Worm (Caenorhabditis elegans): ENCODE measurements around the gene ttr-28.

The ttr-28 gene

DNA sequence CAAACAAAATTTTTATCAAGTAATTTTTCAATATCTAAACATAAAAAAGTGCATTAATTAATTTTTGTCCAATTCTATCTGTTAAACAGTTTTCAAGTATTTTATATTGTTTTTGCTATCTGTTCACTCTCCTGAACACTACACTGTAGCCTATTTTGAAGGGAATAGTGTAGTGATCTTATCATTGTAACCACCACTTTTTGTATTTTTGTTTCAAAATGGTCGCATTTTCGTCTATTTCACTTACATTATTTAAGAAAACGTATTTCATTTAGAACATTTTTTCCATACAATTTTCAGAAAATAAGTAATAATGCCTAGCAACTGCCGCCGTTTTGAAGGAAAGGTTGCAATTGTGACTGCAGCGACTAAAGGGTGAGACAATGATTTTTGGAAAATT, 17.3 kb upstream of the ttr-28 start, which contains the start of gene dhrs-4:
Gene dhrs-4 (plus strand): TSS at position 301 of the 400 bp plus-strand sequence.
- no peak for TF ChIP-seq unc-62 (GFP tag; optimal IDR thresholded peaks at IDR 0.05)

DNA sequence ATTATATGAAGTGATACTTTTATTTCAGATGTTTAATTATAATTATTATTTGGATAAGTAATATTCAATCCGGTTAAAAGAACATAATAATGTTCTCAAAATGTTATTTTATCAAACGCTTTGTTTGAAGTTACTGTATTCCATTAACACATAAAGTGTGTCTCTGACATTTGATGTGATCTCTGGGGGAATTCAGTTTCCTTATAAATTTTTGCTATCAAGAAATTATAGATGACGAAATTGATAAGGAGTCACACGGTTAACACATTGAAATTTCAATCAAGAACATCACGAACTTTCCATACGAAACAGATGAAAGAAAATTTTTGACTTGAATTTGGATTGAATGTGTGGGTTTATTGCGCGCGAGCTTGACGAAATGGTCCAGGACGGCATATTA, 16.7 kb upstream of the ttr-28 start:
- no peak for TF ChIP-seq unc-62 (GFP tag; optimal IDR thresholded peaks at IDR 0.05)

DNA sequence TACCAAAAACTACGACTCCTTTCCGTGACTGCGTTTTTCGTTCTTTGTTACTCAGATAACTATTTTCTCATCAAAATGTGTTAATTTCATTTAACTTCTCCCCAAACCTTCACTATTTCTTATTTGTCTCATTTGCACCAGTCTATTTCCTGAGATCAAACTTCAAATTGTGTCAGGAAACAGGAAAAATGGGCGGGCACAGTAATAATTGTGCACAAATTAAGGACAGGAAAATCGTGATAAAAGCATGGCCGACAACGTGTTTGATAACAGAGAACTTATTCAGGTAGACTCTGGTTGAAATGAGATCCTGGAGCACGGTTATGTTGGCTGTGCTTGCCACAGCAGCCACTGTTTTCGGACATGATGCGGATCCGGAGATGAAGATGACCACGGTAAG, 14.7 kb upstream of the ttr-28 start, which contains the start of gene lipl-1:
Gene lipl-1 (plus strand): TSS at position 282 of the 400 bp plus-strand sequence.
- no peak for TF ChIP-seq unc-62 (GFP tag; optimal IDR thresholded peaks at IDR 0.05)

DNA sequence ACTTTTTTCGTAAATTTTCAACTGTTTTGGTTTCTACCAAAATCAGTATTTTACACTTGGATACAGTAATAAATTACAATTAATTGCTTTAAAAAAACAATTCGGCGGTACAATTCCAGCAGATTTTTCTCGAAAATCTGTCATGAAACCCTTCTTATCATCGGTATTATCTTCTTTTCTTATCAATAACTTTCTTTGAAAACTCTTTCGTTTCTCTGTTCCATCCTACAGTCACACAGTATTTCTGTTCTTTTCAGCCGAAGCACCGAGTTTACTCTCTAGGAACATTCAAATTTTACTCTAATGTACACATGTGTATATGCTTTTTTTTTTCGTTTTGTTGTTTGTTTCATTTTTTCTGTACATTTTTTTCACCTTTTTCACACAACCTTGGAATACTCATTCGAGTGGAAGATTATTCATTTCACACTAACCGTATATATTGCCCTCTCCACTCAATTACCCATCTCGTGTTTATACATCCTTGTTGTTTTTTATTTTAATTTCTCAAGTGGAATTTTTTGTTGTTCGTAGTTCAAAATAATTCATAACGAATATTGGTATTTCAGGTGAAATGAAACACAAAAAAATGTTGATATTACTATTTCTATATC, 4.7 kb upstream of the ttr-28 start, which contains the start of gene nid-1:
Gene nid-1 (plus strand): TSS at position 564 of the 614 bp plus-strand sequence.
- no peak for TF ChIP-seq unc-62 (GFP tag; optimal IDR thresholded peaks at IDR 0.05)

DNA sequence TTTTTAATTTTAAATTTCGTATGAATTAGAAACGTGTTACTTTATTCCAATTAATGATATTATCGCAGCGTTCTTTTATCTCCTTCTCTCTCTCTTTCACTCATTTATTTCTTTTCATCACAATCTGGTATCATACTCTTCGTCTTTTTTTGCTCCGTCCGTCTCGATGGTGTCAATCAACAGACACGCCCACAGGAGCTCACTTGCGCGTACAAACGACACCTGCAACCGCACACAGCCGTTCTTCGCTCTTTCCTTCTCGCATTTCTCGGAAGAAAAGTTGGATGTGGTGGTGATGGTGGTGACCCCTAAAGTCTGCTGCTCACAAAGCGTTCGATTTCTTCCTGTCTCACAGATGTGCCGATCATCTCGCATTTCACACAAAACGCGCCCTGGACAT, 3.6 kb upstream of the ttr-28 start:
- TF ChIP-seq unc-62 (GFP tag; optimal IDR thresholded peaks at IDR 0.05): no peak

DNA sequence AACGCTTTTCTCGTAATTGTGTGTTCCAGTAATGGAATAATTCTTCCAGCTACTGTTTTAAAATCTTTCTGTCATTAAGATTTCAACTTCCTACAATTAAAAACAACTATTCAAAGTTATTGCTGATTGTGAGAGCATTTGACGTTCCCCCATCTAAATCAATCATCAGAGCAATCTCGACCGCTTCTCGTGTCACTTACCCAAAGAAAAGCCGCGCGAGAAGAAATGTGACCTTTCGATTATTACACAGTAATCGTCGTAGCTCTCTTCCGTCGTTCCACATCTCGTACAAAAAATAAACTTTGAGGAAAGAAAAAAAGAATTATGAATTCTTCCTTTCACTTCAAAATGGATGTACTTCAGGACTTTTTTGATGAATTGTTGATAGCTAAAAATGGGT, 2.5 kb upstream of the ttr-28 start:
- TF ChIP-seq unc-62 (GFP tag; optimal IDR thresholded peaks at IDR 0.05): no peak

DNA sequence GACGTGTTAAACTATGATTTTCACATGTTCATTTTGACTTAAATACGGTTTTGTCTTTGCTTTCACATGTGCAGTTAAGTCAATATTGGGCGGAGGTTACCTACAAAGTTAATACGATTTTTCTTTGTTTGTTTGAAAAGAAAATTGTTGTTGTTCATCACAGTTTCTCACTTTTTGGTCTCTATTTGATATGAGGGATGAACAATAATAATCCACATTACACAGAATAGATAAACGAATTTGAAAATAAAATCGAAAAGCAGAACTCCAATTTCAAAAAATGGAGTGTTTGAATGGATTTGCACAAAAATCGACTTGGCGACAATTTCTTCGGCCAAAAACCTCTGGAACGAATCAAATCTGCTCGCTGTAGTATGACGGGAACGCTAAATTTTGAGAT, 1.8 kb upstream of the ttr-28 start, which contains the start of gene ttr-29:
Gene ttr-29 (minus strand): TSS at position 101 of the 400 bp plus-strand sequence.
- no peak for TF ChIP-seq unc-62 (GFP tag; optimal IDR thresholded peaks at IDR 0.05)

DNA sequence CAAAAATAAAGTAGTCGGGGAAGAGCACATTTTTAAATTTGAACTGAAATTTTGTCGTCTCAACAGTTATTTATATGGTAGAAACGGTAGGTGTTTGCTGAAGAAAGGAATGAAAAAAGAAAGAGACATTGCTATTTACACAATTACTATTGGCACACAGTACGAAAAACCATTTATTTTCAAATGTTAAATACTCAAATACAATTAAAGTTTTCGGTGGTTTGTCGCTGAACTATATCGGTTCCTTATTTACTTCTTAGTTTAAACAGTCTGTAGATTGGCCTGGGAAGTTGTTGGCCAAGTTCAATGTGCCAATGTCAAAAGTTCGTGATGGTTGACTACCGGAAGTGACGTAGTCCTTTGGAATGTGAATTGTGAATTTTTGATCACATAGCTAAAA, 920 bp downstream of the ttr-28 start, which contains the start of gene ttr-27:
Gene ttr-27 (minus strand): TSS at position 45 of the 400 bp plus-strand sequence.
- no peak for TF ChIP-seq unc-62 (GFP tag; optimal IDR thresholded peaks at IDR 0.05)

DNA sequence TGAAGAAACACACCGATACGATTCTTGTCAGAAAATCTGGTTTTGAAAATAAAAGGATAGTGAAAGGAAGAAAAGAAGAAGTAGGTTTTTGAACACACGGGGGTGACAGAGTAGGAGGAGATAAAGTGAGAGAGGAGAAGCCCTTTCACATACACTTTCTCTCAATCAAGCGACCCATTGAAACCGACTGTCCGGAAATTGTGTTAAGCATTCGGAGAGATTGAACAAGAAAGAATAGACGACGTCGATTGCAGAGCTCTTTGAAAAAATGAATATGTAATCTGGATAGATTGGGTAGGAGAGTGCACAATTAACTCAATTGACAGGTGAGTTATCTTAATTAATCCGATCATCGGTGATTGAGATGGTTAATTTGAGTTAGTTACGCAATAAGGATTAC, 3.7 kb downstream of the ttr-28 start:
- no peak for TF ChIP-seq unc-62 (GFP tag; optimal IDR thresholded peaks at IDR 0.05)

DNA sequence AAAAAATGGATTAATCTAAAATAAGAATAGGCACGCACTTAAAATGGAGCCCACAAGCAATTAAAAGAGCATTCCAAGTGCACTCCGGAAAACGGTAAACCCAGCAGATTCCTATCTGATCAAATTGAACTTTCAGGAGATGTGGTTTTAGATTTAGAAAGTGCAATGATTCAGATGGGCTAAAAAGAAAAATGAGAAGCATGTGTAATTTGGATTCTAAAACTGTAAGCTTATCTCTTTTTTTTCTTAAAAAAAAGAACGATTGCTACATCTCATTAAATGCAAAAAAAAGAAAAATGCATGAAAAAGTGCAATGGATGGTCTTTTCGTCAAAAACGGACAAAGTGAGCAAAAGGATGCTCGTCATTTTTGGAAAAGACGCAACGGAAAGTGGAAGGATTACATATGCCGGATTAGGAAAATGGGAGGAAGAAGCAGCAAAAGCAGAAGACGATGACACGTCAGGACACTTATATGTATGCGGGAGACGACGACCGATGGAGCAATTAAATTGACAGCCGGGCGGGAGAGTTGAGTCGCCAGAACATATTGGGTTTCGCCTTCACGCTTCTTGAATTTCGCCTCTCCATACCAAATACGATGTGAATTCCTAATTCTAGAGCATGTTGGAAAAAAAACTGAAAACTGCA, 6.3 kb downstream of the ttr-28 start:
- no peak for TF ChIP-seq unc-62 (GFP tag; optimal IDR thresholded peaks at IDR 0.05)

DNA sequence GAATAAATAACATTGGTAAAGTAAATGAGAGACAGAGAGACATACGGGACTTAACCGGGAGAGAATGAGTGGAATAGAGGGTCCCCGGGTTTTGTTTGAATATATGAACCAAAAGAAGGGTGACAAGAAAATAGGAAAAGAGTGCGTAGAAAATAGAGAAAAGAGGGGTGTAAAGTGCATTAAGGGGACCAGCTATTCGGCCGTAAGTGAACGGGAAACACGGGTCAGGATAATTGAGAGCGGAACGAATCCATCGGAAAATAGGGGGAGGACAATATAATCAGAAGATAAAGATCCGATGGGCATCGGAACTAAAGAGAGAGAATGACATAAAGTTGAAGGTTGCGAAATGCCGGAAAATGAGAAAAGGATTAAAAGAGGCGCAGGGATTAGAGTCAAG, 7.6 kb downstream of the ttr-28 start:
- TF ChIP-seq unc-62 (GFP tag; optimal IDR thresholded peaks at IDR 0.05): no peak

DNA sequence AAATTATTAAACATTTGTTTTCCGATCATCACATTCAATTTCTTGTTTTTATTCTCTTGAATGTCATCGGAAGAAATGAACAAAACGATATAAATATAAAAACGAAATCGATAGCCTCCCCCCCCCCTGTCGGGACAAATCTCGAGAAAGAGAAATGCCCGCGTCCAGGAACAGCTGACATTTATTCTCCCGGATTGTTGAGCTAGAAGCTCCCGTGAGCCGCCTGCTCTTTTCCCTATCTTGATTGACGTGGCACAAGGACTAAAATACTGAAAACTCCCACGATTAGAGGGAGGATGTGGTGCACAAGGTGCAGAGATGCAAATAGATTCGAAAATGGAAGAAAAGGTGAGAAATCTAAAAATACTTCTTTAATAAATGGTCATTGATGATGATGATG, 8.1 kb downstream of the ttr-28 start:
- no peak for TF ChIP-seq unc-62 (GFP tag; optimal IDR thresholded peaks at IDR 0.05)

DNA sequence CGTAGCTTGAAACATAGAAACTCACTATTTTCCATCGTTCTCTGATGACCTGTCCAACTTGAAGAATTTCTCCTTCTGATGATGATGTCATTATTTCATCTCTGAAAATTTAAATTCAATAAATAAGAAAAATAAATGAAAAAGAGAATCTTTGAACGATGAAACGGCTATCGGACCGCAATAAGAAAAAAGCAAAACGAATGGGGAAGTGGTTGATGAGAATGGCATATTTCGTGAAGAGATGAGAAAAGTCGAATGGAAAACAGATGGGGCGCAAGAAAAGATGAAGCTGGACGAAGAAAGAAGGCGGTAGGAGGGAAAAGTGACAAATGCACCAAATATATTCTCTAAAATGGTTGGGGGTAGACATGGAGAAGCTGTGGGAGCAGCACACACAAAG, 9.2 kb downstream of the ttr-28 start, which contains the start of gene ttbk-7:
Gene ttbk-7 (minus strand): TSS at position 101 of the 400 bp plus-strand sequence.
- TF ChIP-seq unc-62 (GFP tag; optimal IDR thresholded peaks at IDR 0.05): no peak

DNA sequence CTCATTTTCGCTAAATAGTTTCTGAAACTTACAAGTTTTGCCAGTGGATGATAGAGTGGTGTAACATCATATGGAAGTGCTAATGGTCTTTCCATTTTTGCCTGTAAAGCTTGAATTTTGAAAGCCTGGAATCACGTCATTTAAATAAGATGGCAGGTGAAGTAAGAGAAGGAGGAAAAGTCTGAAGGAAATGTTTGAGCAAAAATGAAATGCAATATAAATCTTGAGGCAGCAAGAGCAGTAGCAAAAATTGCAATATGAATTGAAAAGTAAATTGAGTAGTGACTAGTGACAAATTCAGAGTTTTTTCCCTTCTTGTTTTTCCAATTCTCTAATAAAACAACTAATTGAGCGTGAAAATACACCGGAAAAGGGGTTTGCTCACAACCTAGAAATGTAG, 19.1 kb downstream of the ttr-28 start, which contains the start of gene glb-24:
Gene glb-24 (minus strand): TSS at position 101 of the 400 bp plus-strand sequence.
- no peak for TF ChIP-seq unc-62 (GFP tag; optimal IDR thresholded peaks at IDR 0.05)

DNA sequence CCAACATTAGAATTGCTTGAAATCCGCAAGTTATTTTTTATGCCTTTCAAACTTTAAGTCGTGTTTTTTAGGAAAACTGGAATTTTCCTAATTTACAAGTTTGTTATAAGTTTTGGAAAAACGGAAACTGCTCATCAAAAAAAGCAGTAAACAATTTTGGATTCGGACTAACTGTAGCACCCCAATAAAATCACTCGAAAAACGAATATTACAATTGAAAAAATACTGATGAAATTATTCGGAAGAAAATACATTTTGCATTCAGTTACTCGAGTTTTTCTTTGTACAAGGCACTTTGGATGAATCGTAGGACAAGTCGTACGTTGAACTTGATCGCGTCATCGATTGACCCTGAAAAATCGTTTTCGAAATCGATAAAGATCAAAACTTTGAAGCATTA, 22.6 kb downstream of the ttr-28 start:
- TF ChIP-seq unc-62 (GFP tag; optimal IDR thresholded peaks at IDR 0.05): no peak

DNA sequence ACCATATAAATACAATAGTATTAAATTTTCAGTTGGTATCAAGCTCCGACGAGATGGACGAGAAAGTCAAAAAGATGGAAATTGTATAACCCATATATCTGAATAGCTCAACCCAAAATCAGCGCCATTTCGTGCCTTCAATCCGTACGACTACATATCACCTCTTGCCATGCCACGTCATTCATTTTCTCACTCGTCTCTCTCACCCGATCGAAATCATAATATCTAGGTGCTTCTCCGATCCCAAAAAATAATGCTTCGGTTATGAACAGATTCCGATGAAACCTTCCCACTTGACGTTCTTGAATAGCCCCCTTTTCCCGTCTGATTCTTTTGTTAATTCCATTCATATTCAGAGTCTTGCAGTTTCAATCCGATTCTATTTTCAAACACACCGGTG, 23.6 kb downstream of the ttr-28 start:
- no peak for TF ChIP-seq unc-62 (GFP tag; optimal IDR thresholded peaks at IDR 0.05)

DNA sequence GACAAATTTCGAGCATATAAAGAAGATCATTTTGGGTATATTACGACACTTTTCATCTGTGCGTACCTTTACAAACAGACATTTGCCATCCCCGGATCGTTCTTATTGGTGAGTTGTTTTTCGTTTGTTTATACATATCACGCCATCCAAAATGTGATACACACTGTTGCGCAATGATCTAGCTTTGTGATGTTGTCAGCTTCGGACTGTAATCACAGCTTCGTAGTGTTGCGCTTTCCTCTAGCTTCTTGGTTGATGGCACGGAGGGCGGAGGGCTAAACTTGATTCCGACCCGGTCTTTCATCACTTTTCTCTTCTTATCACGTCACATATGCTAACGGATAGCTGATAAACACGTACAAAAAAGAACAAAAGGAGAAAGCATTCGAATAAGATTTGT, 25.6 kb downstream of the ttr-28 start:
- TF ChIP-seq unc-62 (GFP tag; optimal IDR thresholded peaks at IDR 0.05): no peak

Data from whole organism, dauer.